Worm (Caenorhabditis elegans): Measurements from ENCODE around the gene smz-1.

smz-1 gene

DNA sequence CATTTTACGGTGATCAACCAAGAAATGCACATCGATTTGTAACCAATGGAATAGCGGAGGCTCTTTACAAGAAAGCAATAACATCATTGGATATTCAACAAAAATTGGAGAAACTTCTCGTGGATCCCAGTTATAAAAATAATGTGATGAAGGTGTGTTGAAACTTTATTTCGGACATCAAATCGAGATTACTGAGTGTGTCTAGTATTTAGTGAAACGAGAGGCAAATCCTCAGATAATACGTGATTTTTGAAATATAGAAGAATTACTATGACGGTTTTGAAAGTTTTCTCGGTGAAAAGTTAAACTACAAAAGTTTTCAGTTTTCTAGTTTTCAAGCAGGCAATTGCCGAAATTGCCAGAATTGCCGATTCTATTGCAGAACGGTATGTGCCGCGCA is 23.1 kb upstream of the smz-1 start:
- no peak for TF ChIP-seq ceh-82 (tag; optimal IDR thresholded peaks at IDR 0.05)
- TF ChIP-seq nhr-111 (GFP tag; optimal IDR thresholded peaks at IDR 0.05), result no peak
- peak; percentile 92 for TF ChIP-seq aha-1 (tag)
- no peak for TF ChIP-seq ces-1 (GFP tag; optimal IDR thresholded peaks at IDR 0.05)
- TF ChIP-seq dmd-8 (GFP tag; IDR thresholded peaks at IDR 0.05), result no peak
- no peak for TF ChIP-seq unc-130 (GFP tag; optimal IDR thresholded peaks at IDR 0.05)
- no peak for TF ChIP-seq spr-1 (tag; optimal IDR thresholded peaks at IDR 0.05)
- no peak for TF ChIP-seq zag-1 (tag; optimal IDR thresholded peaks at IDR 0.05)

DNA sequence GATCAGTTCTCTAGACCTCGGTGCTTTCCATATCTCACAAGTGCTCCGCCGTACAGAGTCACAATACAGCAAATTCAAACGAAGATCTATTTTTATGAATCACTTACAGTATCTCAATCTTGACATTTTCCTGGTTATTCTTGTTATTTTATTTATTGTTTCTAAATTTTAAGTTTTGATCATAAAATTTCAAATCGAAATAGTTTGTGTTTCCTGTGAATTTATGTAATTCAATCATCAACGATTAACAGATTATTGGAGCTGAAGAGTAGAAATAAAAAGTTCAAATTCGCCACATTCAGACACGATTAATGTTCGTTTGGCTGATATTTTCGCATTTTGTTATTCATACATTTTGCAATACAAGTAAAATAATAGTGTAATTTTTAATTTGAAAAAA is 22.5 kb upstream of the smz-1 start, which contains the start of gene clec-184:
TSS of gene clec-184 (plus strand) at position 301 of the 400 bp plus-strand sequence.
- TF ChIP-seq aha-1 (tag) (no peak), F10B5.3 (tag; optimal IDR thresholded peaks at IDR 0.05) (no peak), cey-2 (tag; optimal IDR thresholded peaks at IDR 0.05; ENCODE audit: borderline replicate concordance, insufficient read depth) (no peak), lin-29 (GFP tag; IDR thresholded peaks at IDR 0.05) (no peak), ama-1 (optimal IDR thresholded peaks at IDR 0.05) (no peak), nhr-41 (GFP tag; IDR thresholded peaks at IDR 0.05) (no peak), pha-4 (GFP tag; IDR thresholded peaks at IDR 0.05) (no peak), pha-4 (tag; optimal IDR thresholded peaks at IDR 0.05) (no peak), unc-62 (GFP tag; optimal IDR thresholded peaks at IDR 0.05 in 1 of 2) (no peak), unc-62 (tag; optimal IDR thresholded peaks at IDR 0.05) (no peak), dve-1 (tag; optimal IDR thresholded peaks at IDR 0.05; ENCODE audit: insufficient read depth) (no peak), spr-1 (tag; optimal IDR thresholded peaks at IDR 0.05) (no peak), zip-2 (tag; optimal IDR thresholded peaks at IDR 0.05) (no peak), madf-9 (GFP tag; conservative IDR thresholded peaks at IDR 0.05) (no peak), tag-97 (GFP tag; IDR thresholded peaks at IDR 0.05) (no peak)

DNA sequence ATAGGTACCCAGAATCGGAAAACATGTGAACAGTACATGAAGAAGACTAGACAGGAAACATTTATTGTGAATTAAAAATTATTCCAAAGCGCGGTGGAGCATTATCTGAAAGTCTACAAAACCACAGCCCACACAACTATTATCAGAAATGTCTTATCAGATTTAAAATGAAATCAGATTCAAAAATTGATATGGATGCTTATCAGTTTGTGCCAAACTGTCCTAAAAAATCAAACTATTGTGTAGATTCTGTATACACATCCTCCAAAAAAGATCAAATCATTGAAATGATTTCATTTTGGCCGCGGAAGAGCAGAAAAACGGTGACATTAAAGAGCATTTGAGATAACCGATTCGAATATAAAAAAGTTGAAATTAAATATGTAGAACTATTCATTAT is 19.4 kb upstream of the smz-1 start, which contains the start of gene irg-4:
TSS of gene irg-4 (plus strand) at position 392 of the 400 bp plus-strand sequence.
- no peak for TF ChIP-seq aly-2 (tag; optimal IDR thresholded peaks at IDR 0.05)
- TF ChIP-seq nhr-28 (tag; optimal IDR thresholded peaks at IDR 0.05), result peak; percentile 81
- no peak for TF ChIP-seq fkh-10 (GFP tag; optimal IDR thresholded peaks at IDR 0.05)
- TF ChIP-seq zag-1 (tag; optimal IDR thresholded peaks at IDR 0.05), result no peak
- peak; percentile 93 for TF ChIP-seq pqm-1 (tag; optimal IDR thresholded peaks at IDR 0.05)
- no peak for TF ChIP-seq lin-38 (GFP tag; IDR thresholded peaks at IDR 0.05)
- TF ChIP-seq lin-1 (GFP tag; IDR thresholded peaks at IDR 0.05), result 0 out of 2 replicates have a peak, but pooled peaks have one; percentile 19
- no peak for TF ChIP-seq nhr-111 (GFP tag; optimal IDR thresholded peaks at IDR 0.05)
- TF ChIP-seq daf-16 (GFP tag; optimal IDR thresholded peaks at IDR 0.05), result no peak
- TF ChIP-seq daf-16 (tag; optimal IDR thresholded peaks at IDR 0.05), result peak; percentile 55
- peak; percentile 42 for TF ChIP-seq hlh-11 (tag; optimal IDR thresholded peaks at IDR 0.05)
- TF ChIP-seq nhr-77 (tag; optimal IDR thresholded peaks at IDR 0.05), result peak; percentile 19
- TF ChIP-seq zip-11 (GFP tag; IDR thresholded peaks at IDR 0.05), result no peak
- no peak for TF ChIP-seq rbr-2 (tag; optimal IDR thresholded peaks at IDR 0.05)
- no peak for TF ChIP-seq hif-1 (tag; optimal IDR thresholded peaks at IDR 0.05)
- TF ChIP-seq lin-13 (GFP tag; optimal IDR thresholded peaks at IDR 0.05), result no peak
- TF ChIP-seq attf-4 (tag; optimal IDR thresholded peaks at IDR 0.05), result no peak
- no peak for TF ChIP-seq ama-1 (optimal IDR thresholded peaks at IDR 0.05)
- 0 out of 2 replicates have a peak, but pooled peaks have one; percentile 27 for TF ChIP-seq php-3 (GFP tag; IDR thresholded peaks at IDR 0.05)
- TF ChIP-seq zfp-3 (GFP tag; conservative IDR thresholded peaks at IDR 0.05), result no peak
- TF ChIP-seq mxl-3 (GFP tag; optimal IDR thresholded peaks at IDR 0.05), result no peak
- no peak for TF ChIP-seq Y75B8A.6 (GFP tag; IDR thresholded peaks at IDR 0.05)
- no peak for TF ChIP-seq nhr-237 (tag; optimal IDR thresholded peaks at IDR 0.05)

Measured in whole organism, L4 larva.